Fruit fly (Drosophila melanogaster): ENCODE results near the gene trk.
A peak's percentile ranks its signal among the peaks of the same experiment; 100 is the strongest.

Gene trk

dm6 chr2L:10299077-10299809, 27.1 kb upstream of the trk start:
- no peak for TF ChIP-seq CTCF (optimal IDR thresholded peaks at IDR 0.05)
- no peak for TF ChIP-seq CG8478 (optimal IDR thresholded peaks at IDR 0.05)

dm6 chr2L:10298306-10298705, 26.2 kb upstream of the trk start:
- TF ChIP-seq CTCF (optimal IDR thresholded peaks at IDR 0.05) (peak; percentile 19 to 40), CG8478 (optimal IDR thresholded peaks at IDR 0.05) (no peak)

- no peak for TF ChIP-seq CTCF (optimal IDR thresholded peaks at IDR 0.05)
- no peak for TF ChIP-seq CG8478 (optimal IDR thresholded peaks at IDR 0.05)
Observed at dm6 chr2L:10294798-10295669, 22.9 kb upstream of the trk start, which contains the start of gene Hand. Hand (minus strand) TSS chr2L:10295385.

dm6 chr2L:10292066-10292560, 20.0 kb upstream of the trk start, which contains the start of gene Ufd4:
Ufd4 (minus strand) TSS chr2L:10292365.
- TF ChIP-seq CTCF (optimal IDR thresholded peaks at IDR 0.05) (no peak), CG8478 (optimal IDR thresholded peaks at IDR 0.05) (no peak)

- no peak for TF ChIP-seq CG8478 (optimal IDR thresholded peaks at IDR 0.05)
- TF ChIP-seq CTCF (optimal IDR thresholded peaks at IDR 0.05): no peak
Observed at dm6 chr2L:10291276-10291675, 19.2 kb upstream of the trk start.

- no peak for TF ChIP-seq CG8478 (optimal IDR thresholded peaks at IDR 0.05)
- TF ChIP-seq CTCF (optimal IDR thresholded peaks at IDR 0.05): no peak
Observed at dm6 chr2L:10280772-10281171, 8.6 kb upstream of the trk start, which contains the start of gene CG34043. CG34043 (minus strand) TSS chr2L:10280872.

- TF ChIP-seq CG8478 (optimal IDR thresholded peaks at IDR 0.05) (no peak), CTCF (optimal IDR thresholded peaks at IDR 0.05) (peak in 1 of 2 experiments; percentile 21)
Observed at dm6 chr2L:10278658-10279057, 6.5 kb upstream of the trk start, which contains the start of gene Utx. Utx (minus strand) TSS chr2L:10278811.

dm6 chr2L:10277362-10277761, 5.2 kb upstream of the trk start:
- peak in 1 of 2 experiments; percentile 9 for TF ChIP-seq CTCF (optimal IDR thresholded peaks at IDR 0.05)
- no peak for TF ChIP-seq CG8478 (optimal IDR thresholded peaks at IDR 0.05)

dm6 chr2L:10276846-10277245, 4.7 kb upstream of the trk start:
- no peak for TF ChIP-seq CG8478 (optimal IDR thresholded peaks at IDR 0.05)

- TF ChIP-seq CTCF (optimal IDR thresholded peaks at IDR 0.05) (no peak), CG8478 (optimal IDR thresholded peaks at IDR 0.05) (no peak)
Observed at dm6 chr2L:10276436-10276835, 4.3 kb upstream of the trk start.

- TF ChIP-seq CTCF (optimal IDR thresholded peaks at IDR 0.05): no peak
- TF ChIP-seq CG8478 (optimal IDR thresholded peaks at IDR 0.05): no peak
Observed at dm6 chr2L:10269854-10270253, 2.3 kb downstream of the trk start, which contains the start of gene Mulk. Mulk (plus strand) TSS chr2L:10270051.

dm6 chr2L:10268688-10269087, 3.4 kb downstream of the trk start, which contains the start of gene CG4957:
CG4957 (plus strand) TSS chr2L:10268872.
- no peak for TF ChIP-seq CG8478 (optimal IDR thresholded peaks at IDR 0.05)
- no peak for TF ChIP-seq CTCF (optimal IDR thresholded peaks at IDR 0.05)

dm6 chr2L:10266511-10266910, 5.6 kb downstream of the trk start, which contains the start of gene CG4953:
CG4953 (plus strand) TSS chr2L:10266703.
- no peak for TF ChIP-seq CTCF (optimal IDR thresholded peaks at IDR 0.05)
- no peak for TF ChIP-seq CG8478 (optimal IDR thresholded peaks at IDR 0.05)

- no peak for TF ChIP-seq CG8478 (optimal IDR thresholded peaks at IDR 0.05)
- no peak for TF ChIP-seq CTCF (optimal IDR thresholded peaks at IDR 0.05)
Observed at dm6 chr2L:10265129-10265528, 7.0 kb downstream of the trk start, which contains the start of gene Mob3. Mob3 (plus strand) TSS chr2L:10265336.

All from S2 (cell line).